Worm (Caenorhabditis elegans) whole organism, young adult: ENCODE results near the gene srbc-63.

Experiments used
- Y53F4B.3 ChIP-seq: fragments of 200-800 bp; sonication (Bioruptor generic); IDR thresholded peaks from 2 replicates; pipeline ENCODE4 v1.3.6; 2022; ENCODE audit warnings: missing genetic modification reagents, missing genetic modification characterization, missing compliant biosample characterization
- Y53G8AR.9 ChIP-seq: fragments of 200-800 bp; sonication (Bioruptor generic); conservative IDR thresholded peaks from 2 replicates; pipeline ENCODE4 v1.3.6; 2022; ENCODE audit warnings: missing genetic modification reagents, missing genetic modification characterization, missing compliant biosample characterization
- aptf-2 ChIP-seq: fragments of 200-800 bp; sonication (Bioruptor generic); conservative IDR thresholded peaks from 2 replicates; pipeline ENCODE4 v1.3.6; 2022; ENCODE audit warnings: missing genetic modification reagents, missing genetic modification characterization, missing compliant biosample characterization
- dpff-1 ChIP-seq: sonication (generic microtip); optimal IDR thresholded peaks from 2 replicates; lab custom pipeline; 2017; ENCODE audit warnings: mild to moderate bottlenecking, missing genetic modification characterization, missing compliant biosample characterization
- efl-1 ChIP-seq: fragments of 150-350 bp; optimal IDR thresholded peaks from 2 replicates; lab custom pipeline; 2014; ENCODE audit warnings: missing biosample characterization, missing genetic modification reagents, missing genetic modification characterization
- let-526 ChIP-seq: fragments of 200-800 bp; sonication (Bioruptor generic); IDR thresholded peaks from 2 replicates; pipeline ENCODE4 v1.3.6; 2022; ENCODE audit warnings: missing genetic modification reagents, missing genetic modification characterization, missing compliant biosample characterization
- let-607 ChIP-seq, 2 experiments: fragments of 200-800 bp in 1 of 2; sonication (Bioruptor generic) in 1 of 2; sonication (generic microtip) in 1 of 2; optimal IDR thresholded peaks; 2 replicates each; lab custom pipeline; 2016 to 2018; ENCODE audit warnings: mild to moderate bottlenecking in 2 of 2, missing compliant biosample characterization in 2 of 2, missing genetic modification characterization in 2 of 2, moderate library complexity in 2 of 2, missing genotype in 1 of 2
- madf-6 ChIP-seq: fragments of 200-800 bp; sonication (Bioruptor generic); IDR thresholded peaks from 2 replicates; pipeline ENCODE4 v1.3.6; 2022; ENCODE audit warnings: missing genetic modification reagents, missing genetic modification characterization, missing compliant biosample characterization
- somi-1 ChIP-seq: fragments of 200-800 bp; sonication (Bioruptor generic); optimal IDR thresholded peaks from 2 replicates; lab custom pipeline; 2018; ENCODE audit warnings: mild to moderate bottlenecking, missing genetic modification characterization, missing compliant biosample characterization
- unc-62 ChIP-seq: fragments of 150-350 bp; optimal IDR thresholded peaks from 2 replicates; lab custom pipeline; 2014; ENCODE audit warnings: missing biosample characterization, missing genetic modification reagents, missing genetic modification characterization
- zim-3 ChIP-seq: sonication (generic microtip); optimal IDR thresholded peaks from 2 replicates; lab custom pipeline; 2017; ENCODE audit warnings: mild to moderate bottlenecking, missing genetic modification characterization, moderate library complexity, missing compliant biosample characterization

DNA sequence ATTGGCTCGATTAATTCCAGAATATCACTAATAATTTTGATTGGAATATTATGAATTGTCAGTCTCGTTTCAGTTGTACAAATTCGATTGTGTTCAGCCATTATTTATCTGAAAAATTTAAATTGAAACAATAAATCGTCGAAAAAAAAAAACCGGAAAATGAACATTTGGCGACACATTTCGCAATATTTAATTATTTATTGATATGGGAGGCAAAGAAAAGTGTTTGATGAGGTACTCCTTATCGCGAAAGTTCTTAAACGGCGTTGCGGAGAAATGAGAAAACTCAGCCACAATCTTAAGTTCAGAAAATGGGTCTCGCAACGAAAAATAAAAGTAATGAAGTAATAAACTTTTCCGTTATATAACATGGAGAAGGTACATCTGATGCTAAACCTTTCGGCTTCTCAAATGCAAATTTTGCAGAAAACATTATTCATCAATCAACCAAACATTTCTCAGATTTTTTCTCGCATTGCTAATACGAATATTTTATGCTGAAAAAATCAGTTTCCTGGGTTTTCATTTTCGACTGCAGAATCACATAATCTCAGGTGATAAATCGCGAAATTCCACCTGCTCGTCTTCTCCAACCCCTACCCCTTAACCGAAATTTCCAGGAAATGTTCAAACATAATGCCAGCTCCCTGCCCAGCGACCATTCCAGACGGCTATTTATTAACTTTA is 12.7 kb downstream of the srbc-63 start, which contains the start of the genes T06E6.15 and sri-7:
- TF ChIP-seq somi-1 (GFP tag; lab: Kevin White, UChicago) (no peak), unc-62 (GFP tag; lab: Kevin White, UChicago) (no peak), efl-1 (GFP tag; lab: Kevin White, UChicago) (no peak), Y53G8AR.9 (GFP tag; lab: Robert Waterston, UW) (no peak), Y53F4B.3 (GFP tag; lab: Robert Waterston, UW) (no peak), let-607 (tag; optimal IDR thresholded peaks at IDR 0.05; lab: Kevin White, UChicago) (no peak), zim-3 (no peak), aptf-2 (GFP tag; lab: Robert Waterston, UW) (no peak), let-526 (GFP tag; lab: Robert Waterston, UW) (no peak), madf-6 (GFP tag; lab: Robert Waterston, UW) (no peak), dpff-1 (tag; lab: Kevin White, UChicago) (no peak)
